Worm (Caenorhabditis elegans): ENCODE measurements around the gene abu-2.
A peak's percentile ranks its signal among the peaks of the same experiment; 100 is the strongest.

Gene abu-2

DNA sequence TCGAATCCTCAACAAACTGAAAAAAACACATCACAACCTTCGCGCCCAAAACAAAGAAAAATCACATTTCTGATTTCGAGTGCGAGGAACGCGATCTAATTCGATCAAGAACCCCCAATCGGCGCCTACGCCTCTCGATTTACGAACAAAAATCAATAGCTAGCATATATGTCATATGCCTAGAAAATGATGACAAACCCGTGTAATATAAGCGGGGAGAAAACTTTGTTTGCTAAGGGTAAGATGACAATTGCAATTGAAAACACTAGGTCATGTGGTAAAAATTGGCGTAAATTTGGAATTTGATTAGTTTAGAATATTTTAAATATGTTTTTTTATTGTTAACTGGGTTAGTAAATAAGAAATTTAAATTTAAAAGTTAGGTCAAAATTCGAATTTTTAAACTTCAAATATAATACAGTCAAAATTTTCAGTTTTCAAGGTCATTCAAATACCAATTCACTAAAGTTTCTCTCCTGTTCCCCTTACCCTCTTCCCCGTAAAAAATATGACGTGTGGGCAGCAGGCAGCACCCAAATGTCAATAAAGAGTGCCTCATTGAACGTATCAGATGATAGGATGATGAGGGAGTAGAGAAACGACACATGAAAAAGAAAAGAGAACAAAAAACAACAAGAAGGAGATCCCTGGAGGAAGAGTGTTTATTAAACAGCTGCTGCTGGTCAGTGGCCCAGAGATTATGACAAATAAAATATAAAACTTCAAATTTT, 46.1 kb upstream of the abu-2 start (continued):
- peak; percentile 25 for TF ChIP-seq pqm-1 (tag; optimal IDR thresholded peaks at IDR 0.05)
- peak; percentile 45 for TF ChIP-seq nhr-25 (tag; optimal IDR thresholded peaks at IDR 0.05; ENCODE audit: borderline replicate concordance, insufficient read depth)
- peak; percentile 39 to 62 for TF ChIP-seq lsy-2 (tag; optimal IDR thresholded peaks at IDR 0.05)
- 0 out of 2 replicates have a peak, but pooled peaks have one; percentile 42 for TF ChIP-seq ceh-20 (GFP tag; IDR thresholded peaks at IDR 0.05)
- TF ChIP-seq zfp-3 (GFP tag; conservative IDR thresholded peaks at IDR 0.05) = no peak
- TF ChIP-seq lin-29 (GFP tag; IDR thresholded peaks at IDR 0.05) = no peak
- no peak for TF ChIP-seq sdz-12 (GFP tag; optimal IDR thresholded peaks at IDR 0.05)
- TF ChIP-seq ceh-82 (tag; optimal IDR thresholded peaks at IDR 0.05) = no peak
- TF ChIP-seq unc-39 (tag; optimal IDR thresholded peaks at IDR 0.05) = no peak
- no peak for TF ChIP-seq nhr-42 (GFP tag; IDR thresholded peaks at IDR 0.05)
- TF ChIP-seq dve-1 (tag; optimal IDR thresholded peaks at IDR 0.05; ENCODE audit: insufficient read depth) = peak; percentile 64
- peak; percentile 86 for TF ChIP-seq hlh-11 (tag; optimal IDR thresholded peaks at IDR 0.05)
- peak; percentile 68 for TF ChIP-seq mep-1 (tag; optimal IDR thresholded peaks at IDR 0.05)
- no peak for TF ChIP-seq ZK337.2 (GFP tag; IDR thresholded peaks at IDR 0.05)
- TF ChIP-seq nhr-28 (tag; optimal IDR thresholded peaks at IDR 0.05) = peak; percentile 65
- peak; percentile 40 for TF ChIP-seq nhr-11 (tag; optimal IDR thresholded peaks at IDR 0.05)
- TF ChIP-seq pha-4 (GFP tag; IDR thresholded peaks at IDR 0.05) = no peak
- TF ChIP-seq pha-4 (tag; optimal IDR thresholded peaks at IDR 0.05) = peak; percentile 98
- TF ChIP-seq hlh-30 (tag; optimal IDR thresholded peaks at IDR 0.05; ENCODE audit: insufficient read depth) = peak; percentile 74
- no peak for TF ChIP-seq fkh-10 (GFP tag; optimal IDR thresholded peaks at IDR 0.05)
- no peak for TF ChIP-seq lim-7 (GFP tag; IDR thresholded peaks at IDR 0.05)
- TF ChIP-seq Y75B8A.6 (GFP tag; IDR thresholded peaks at IDR 0.05) = no peak
- TF ChIP-seq dmd-9 (GFP tag; IDR thresholded peaks at IDR 0.05) = no peak
- TF ChIP-seq nhr-77 (tag; optimal IDR thresholded peaks at IDR 0.05) = peak; percentile 57
- TF ChIP-seq duxl-1 (tag; optimal IDR thresholded peaks at IDR 0.05; ENCODE audit: poor library complexity) = no peak
- peak in 1 of 2 experiments; percentile 67 for TF ChIP-seq mdl-1 (tag; optimal IDR thresholded peaks at IDR 0.05)
- no peak for TF ChIP-seq spr-1 (tag; optimal IDR thresholded peaks at IDR 0.05)
- peak; percentile 92 for TF ChIP-seq aha-1 (tag)
- TF ChIP-seq egl-27 (tag; optimal IDR thresholded peaks at IDR 0.05) = no peak
- TF ChIP-seq attf-4 (tag; optimal IDR thresholded peaks at IDR 0.05) = no peak
- TF ChIP-seq unc-62 (GFP tag; optimal IDR thresholded peaks at IDR 0.05 in 1 of 2) = peak in 1 of 2 experiments; percentile 90
- TF ChIP-seq unc-62 (tag; optimal IDR thresholded peaks at IDR 0.05) = no peak
- TF ChIP-seq R02D3.7 (tag; optimal IDR thresholded peaks at IDR 0.05) = no peak
- no peak for TF ChIP-seq ces-1 (GFP tag; optimal IDR thresholded peaks at IDR 0.05)
- TF ChIP-seq nhr-6 (tag; optimal IDR thresholded peaks at IDR 0.05) = peak; percentile 26
- no peak for TF ChIP-seq skn-1 (tag; optimal IDR thresholded peaks at IDR 0.05)
- no peak for TF ChIP-seq nhr-102 (tag; optimal IDR thresholded peaks at IDR 0.05)
- TF ChIP-seq fos-1 (tag; optimal IDR thresholded peaks at IDR 0.05) = no peak
- no peak for TF ChIP-seq nhr-76 (tag; optimal IDR thresholded peaks at IDR 0.05)
- TF ChIP-seq hmg-1.1 (GFP tag; IDR thresholded peaks at IDR 0.05) = peak; percentile 48
- TF ChIP-seq daf-19 (GFP tag; conservative IDR thresholded peaks at IDR 0.05) = no peak
- TF ChIP-seq T26A8.4 (GFP tag; IDR thresholded peaks at IDR 0.05) = no peak
- TF ChIP-seq ceh-62 (tag; optimal IDR thresholded peaks at IDR 0.05) = no peak
- no peak for TF ChIP-seq daf-8 (GFP tag; IDR thresholded peaks at IDR 0.05)
- no peak for TF ChIP-seq lin-15B (tag; optimal IDR thresholded peaks at IDR 0.05)
- no peak for TF ChIP-seq F10B5.3 (tag; optimal IDR thresholded peaks at IDR 0.05)
- TF ChIP-seq F49E8.2 (tag; optimal IDR thresholded peaks at IDR 0.05; ENCODE audit: borderline replicate concordance) = no peak
- no peak for TF ChIP-seq ctbp-1 (GFP tag; IDR thresholded peaks at IDR 0.05)
- TF ChIP-seq ceh-44 (GFP tag; IDR thresholded peaks at IDR 0.05) = no peak
- peak; percentile 49 for TF ChIP-seq lin-13 (GFP tag; optimal IDR thresholded peaks at IDR 0.05)
- no peak for TF ChIP-seq F44E2.7 (GFP tag; IDR thresholded peaks at IDR 0.05)
- TF ChIP-seq ztf-7 (tag; optimal IDR thresholded peaks at IDR 0.05) = no peak
